Fruit fly (Drosophila melanogaster): Measurements from ENCODE around the gene CG7453.

CG7453 gene

dm6 chrX:19225304-19225640, 45.3 kb downstream of the CG7453 start:
- peak; percentile 13 for TF ChIP-seq CG13775 (GFP tag; optimal IDR thresholded peaks at IDR 0.05)
- no peak for TF ChIP-seq Antp (GFP tag; optimal IDR thresholded peaks at IDR 0.05)
- peak; percentile 3 for TF ChIP-seq Ets65A (GFP tag)
- no peak for TF ChIP-seq CG14667 (GFP tag; IDR thresholded peaks at IDR 0.05)
- TF ChIP-seq Oli (tag; optimal IDR thresholded peaks at IDR 0.05), result no peak
- no peak for TF ChIP-seq CG15696 (tag; optimal IDR thresholded peaks at IDR 0.05)
- TF ChIP-seq Mes4 (GFP tag; optimal IDR thresholded peaks at IDR 0.05), result no peak
- no peak for TF ChIP-seq kay (GFP tag; optimal IDR thresholded peaks at IDR 0.05)
- TF ChIP-seq CG11504 (tag; optimal IDR thresholded peaks at IDR 0.05), result no peak
- no peak for TF ChIP-seq Nf-YA (GFP tag; IDR thresholded peaks at IDR 0.05)
- TF ChIP-seq CG7271 (tag; optimal IDR thresholded peaks at IDR 0.05), result no peak
- no peak for TF ChIP-seq gt (GFP tag; IDR thresholded peaks at IDR 0.05)
- no peak for TF ChIP-seq CG1832 (GFP tag; optimal IDR thresholded peaks at IDR 0.05)
- no peak for TF ChIP-seq B-H2 (GFP tag; optimal IDR thresholded peaks at IDR 0.05)
- 0 out of 2 replicates have a peak, but pooled peaks have one; percentile 13 for TF ChIP-seq CG32532 (GFP tag; IDR thresholded peaks at IDR 0.05)
- TF ChIP-seq ap (GFP tag; IDR thresholded peaks at IDR 0.05), result no peak
- TF ChIP-seq Ptx1 (GFP tag; IDR thresholded peaks at IDR 0.05), result no peak
- no peak for TF ChIP-seq bab2 (GFP tag; optimal IDR thresholded peaks at IDR 0.05)
- no peak for TF ChIP-seq Hr78 (GFP tag; optimal IDR thresholded peaks at IDR 0.05)
- TF ChIP-seq Atf6 (GFP tag; IDR thresholded peaks at IDR 0.05), result no peak
- TF ChIP-seq CG13296 (GFP tag; optimal IDR thresholded peaks at IDR 0.05), result no peak
- no peak for TF ChIP-seq CG15073 (GFP tag; optimal IDR thresholded peaks at IDR 0.05)
- no peak for TF ChIP-seq CG9215 (GFP tag; IDR thresholded peaks at IDR 0.05)
- TF ChIP-seq HHEX (GFP tag; optimal IDR thresholded peaks at IDR 0.05), result no peak
- TF ChIP-seq unpg (GFP tag; optimal IDR thresholded peaks at IDR 0.05), result no peak
- TF ChIP-seq CG7786 (GFP tag; optimal IDR thresholded peaks at IDR 0.05), result no peak
- no peak for TF ChIP-seq CG3065 (GFP tag; optimal IDR thresholded peaks at IDR 0.05)
- TF ChIP-seq Scr (GFP tag; IDR thresholded peaks at IDR 0.05; ENCODE audit: partially characterized antibody), result no peak
- TF ChIP-seq Mrtf (GFP tag; IDR thresholded peaks at IDR 0.05), result no peak
- TF ChIP-seq CG10209 (GFP tag; optimal IDR thresholded peaks at IDR 0.05), result no peak
- no peak for TF ChIP-seq CG2120 (GFP tag; optimal IDR thresholded peaks at IDR 0.05)
- no peak for TF ChIP-seq CG2889 (GFP tag; IDR thresholded peaks at IDR 0.05)
- no peak for TF ChIP-seq CG5953 (GFP tag; IDR thresholded peaks at IDR 0.05)
- TF ChIP-seq MTF-1 (GFP tag; optimal IDR thresholded peaks at IDR 0.05; ENCODE audit: borderline replicate concordance), result no peak
- TF ChIP-seq bigmax (GFP tag; optimal IDR thresholded peaks at IDR 0.05), result no peak
- TF ChIP-seq CG4820 (GFP tag; optimal IDR thresholded peaks at IDR 0.05), result no peak
- TF ChIP-seq sens (GFP tag), result no peak
- TF ChIP-seq crol (GFP tag; IDR thresholded peaks at IDR 0.05), result peak; percentile 83
- no peak for TF ChIP-seq CG15514 (GFP tag; optimal IDR thresholded peaks at IDR 0.05)
- TF ChIP-seq otp (GFP tag; IDR thresholded peaks at IDR 0.05), result no peak
- TF ChIP-seq CG10267 (tag; optimal IDR thresholded peaks at IDR 0.05), result no peak
- TF ChIP-seq CG6854 (GFP tag; optimal IDR thresholded peaks at IDR 0.05), result no peak
- TF ChIP-seq dimm (GFP tag; IDR thresholded peaks at IDR 0.05), result no peak
- TF ChIP-seq CG1233 (GFP tag; optimal IDR thresholded peaks at IDR 0.05), result no peak
- no peak for TF ChIP-seq CG16813 (GFP tag; IDR thresholded peaks at IDR 0.05; ENCODE audit: partially characterized antibody)
- TF ChIP-seq CG8944 (GFP tag; optimal IDR thresholded peaks at IDR 0.05), result no peak
- TF ChIP-seq CG2875 (GFP tag; optimal IDR thresholded peaks at IDR 0.05), result no peak
- TF ChIP-seq sr (GFP tag; IDR thresholded peaks at IDR 0.05), result 0 out of 3 replicates have a peak, but pooled peaks have one; percentile 43
- TF ChIP-seq chinmo (GFP tag; IDR thresholded peaks at IDR 0.05; ENCODE audit: partially characterized antibody), result 0 out of 4 replicates have a peak, but pooled peaks have one; percentile 17
- peak; percentile 26; the same call in 2 of the 3 replicates for TF ChIP-seq CG17361 (GFP tag; IDR thresholded peaks at IDR 0.05)
- TF ChIP-seq BEAF-32 (GFP tag; optimal IDR thresholded peaks at IDR 0.05), result no peak
- TF ChIP-seq CG6175 (GFP tag; IDR thresholded peaks at IDR 0.05), result peak; percentile 62; the same call in 1 of the 3 replicates
